Worm (Caenorhabditis elegans): Measurements from ENCODE around the gene unc-43.

Gene unc-43

ce11 chrIV:10288575-10288974, 61.4 kb downstream of the unc-43 start:
- no peak for TF ChIP-seq snu-23 (GFP tag; optimal IDR thresholded peaks at IDR 0.05)
- TF ChIP-seq ets-5 (GFP tag; IDR thresholded peaks at IDR 0.05), result no peak
- no peak for TF ChIP-seq nhr-85 (tag)
- TF ChIP-seq blmp-1 (tag; optimal IDR thresholded peaks at IDR 0.05), result no peak
- no peak for TF ChIP-seq ceh-82 (tag; optimal IDR thresholded peaks at IDR 0.05)
- no peak for TF ChIP-seq fkh-4 (tag; optimal IDR thresholded peaks at IDR 0.05; ENCODE audit: borderline replicate concordance)

DNA sequence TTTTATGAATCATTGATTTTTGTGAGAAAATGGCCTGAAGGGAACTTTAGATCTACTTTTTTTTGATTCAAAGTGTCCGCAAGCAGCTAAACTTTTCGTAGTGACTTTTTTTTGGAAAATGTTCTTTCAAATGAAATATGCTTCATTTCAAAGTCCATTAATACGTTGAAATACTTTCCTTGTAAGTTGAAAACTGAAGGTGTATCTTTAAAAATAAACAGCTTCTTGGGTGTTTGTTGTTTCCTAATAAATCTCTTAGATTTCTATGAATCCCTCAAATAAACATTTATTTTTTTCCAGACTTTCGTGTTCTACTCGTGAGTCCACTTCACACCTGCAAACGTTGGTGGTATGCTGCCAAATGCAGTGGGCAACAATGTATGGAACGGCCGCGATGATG, 63.4 kb downstream of the unc-43 start, which contains the start of gene ebax-1:
TSS of gene ebax-1 (plus strand) at position 301 of the 400 bp plus-strand sequence.
- TF ChIP-seq blmp-1 (tag; optimal IDR thresholded peaks at IDR 0.05) (no peak), nhr-19 (GFP tag; conservative IDR thresholded peaks at IDR 0.05) (no peak), nhr-90 (tag; optimal IDR thresholded peaks at IDR 0.05; ENCODE audit: poor library complexity) (no peak), lin-15B (tag; optimal IDR thresholded peaks at IDR 0.05) (no peak), unc-130 (tag; optimal IDR thresholded peaks at IDR 0.05) (no peak), fkh-4 (tag; optimal IDR thresholded peaks at IDR 0.05; ENCODE audit: borderline replicate concordance) (no peak), Y116A8C.19 (tag; optimal IDR thresholded peaks at IDR 0.05; ENCODE audit: borderline replicate concordance) (no peak), unc-98 (GFP tag; IDR thresholded peaks at IDR 0.05) (no peak), hlh-4 (tag; optimal IDR thresholded peaks at IDR 0.05) (no peak), dpl-1 (GFP tag; optimal IDR thresholded peaks at IDR 0.05) (no peak), C34B4.2 (tag; optimal IDR thresholded peaks at IDR 0.05) (no peak), snu-23 (GFP tag; optimal IDR thresholded peaks at IDR 0.05) (no peak)

DNA sequence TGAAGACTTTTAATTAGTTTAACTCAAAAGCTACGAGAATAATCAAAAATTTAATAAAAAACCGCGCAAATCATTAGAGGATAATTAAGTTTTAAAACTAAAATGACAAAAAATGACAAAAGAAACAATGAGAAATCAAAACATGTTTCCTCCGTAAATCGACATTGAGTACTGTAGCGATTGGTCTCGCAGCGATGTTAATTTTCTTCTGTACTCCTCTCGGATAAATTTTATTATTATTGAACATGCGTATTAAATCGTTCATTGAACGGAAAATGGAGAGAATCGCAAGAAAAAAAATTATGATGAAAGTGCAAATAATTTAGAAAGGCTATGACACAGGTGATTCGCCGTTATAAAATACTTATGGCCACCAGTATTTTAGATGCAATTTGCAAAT, 64.7 kb downstream of the unc-43 start:
- TF ChIP-seq sox-4 (tag; optimal IDR thresholded peaks at IDR 0.05) (no peak), tbx-2 (tag; optimal IDR thresholded peaks at IDR 0.05) (no peak), xbp-1 (tag; optimal IDR thresholded peaks at IDR 0.05) (no peak), nhr-28 (tag; optimal IDR thresholded peaks at IDR 0.05) (no peak), efl-1 (optimal IDR thresholded peaks at IDR 0.05) (no peak), efl-1 (GFP tag; optimal IDR thresholded peaks at IDR 0.05 in 1 of 2) (no peak)

ce11 chrIV:10284194-10284910, 65.7 kb downstream of the unc-43 start, which contains the start of gene rad-51:
Gene rad-51 (minus strand): TSS chrIV:10284244.
- TF ChIP-seq swsn-7 (tag; optimal IDR thresholded peaks at IDR 0.05) (peak; percentile 42), sup-37 (GFP tag; optimal IDR thresholded peaks at IDR 0.05) (no peak), mep-1 (tag; optimal IDR thresholded peaks at IDR 0.05) (peak; percentile 80), nhr-85 (tag) (peak; percentile 1), ceh-82 (tag; optimal IDR thresholded peaks at IDR 0.05) (peak in 2 of 3 experiments; percentile 55 to 75), rnt-1 (tag; optimal IDR thresholded peaks at IDR 0.05) (peak; percentile 59), elt-2 (tag; optimal IDR thresholded peaks at IDR 0.05) (peak; percentile 25), lir-3 (tag; optimal IDR thresholded peaks at IDR 0.05; ENCODE audit: poor library complexity) (peak; percentile 5), fkh-10 (GFP tag; optimal IDR thresholded peaks at IDR 0.05) (peak; percentile 2), nhr-71 (tag; optimal IDR thresholded peaks at IDR 0.05) (peak; percentile 68), zip-4 (GFP tag; optimal IDR thresholded peaks at IDR 0.05) (no peak), lin-35 (GFP tag; optimal IDR thresholded peaks at IDR 0.05) (peak; percentile 89 to 93), mdl-1 (tag; optimal IDR thresholded peaks at IDR 0.05) (peak in 1 of 2 experiments; percentile 76), fkh-8 (tag; optimal IDR thresholded peaks at IDR 0.05) (peak; percentile 51), skn-1 (tag; optimal IDR thresholded peaks at IDR 0.05) (peak; percentile 46), efl-1 (optimal IDR thresholded peaks at IDR 0.05) (peak; percentile 57 to 89), efl-1 (GFP tag; optimal IDR thresholded peaks at IDR 0.05 in 1 of 2) (peak; percentile 86 to 98), blmp-1 (tag; optimal IDR thresholded peaks at IDR 0.05) (peak; percentile 48), lin-13 (GFP tag; optimal IDR thresholded peaks at IDR 0.05) (peak; percentile 10), C16A3.4 (tag; optimal IDR thresholded peaks at IDR 0.05) (peak; percentile 39), elt-3 (tag; optimal IDR thresholded peaks at IDR 0.05) (peak in 1 of 6 experiments; percentile 6), jun-1 (tag; optimal IDR thresholded peaks at IDR 0.05) (peak; percentile 45), efl-3 (GFP tag; optimal IDR thresholded peaks at IDR 0.05) (no peak), ceh-90 (tag; optimal IDR thresholded peaks at IDR 0.05) (no peak), nhr-12 (tag; optimal IDR thresholded peaks at IDR 0.05) (no peak), nhr-20 (tag; optimal IDR thresholded peaks at IDR 0.05) (peak; percentile 64), pqm-1 (tag; optimal IDR thresholded peaks at IDR 0.05) (no peak), nhr-77 (tag; optimal IDR thresholded peaks at IDR 0.05) (peak; percentile 39), C04F5.9 (tag; optimal IDR thresholded peaks at IDR 0.05) (no peak), pag-3 (tag; optimal IDR thresholded peaks at IDR 0.05; ENCODE audit: borderline replicate concordance, insufficient read depth) (peak; percentile 34)
